Fruit fly (Drosophila melanogaster): ENCODE results near the gene CG13926.
A peak's percentile ranks its signal among the peaks of the same experiment; 100 is the strongest.

CG13926 gene

DNA sequence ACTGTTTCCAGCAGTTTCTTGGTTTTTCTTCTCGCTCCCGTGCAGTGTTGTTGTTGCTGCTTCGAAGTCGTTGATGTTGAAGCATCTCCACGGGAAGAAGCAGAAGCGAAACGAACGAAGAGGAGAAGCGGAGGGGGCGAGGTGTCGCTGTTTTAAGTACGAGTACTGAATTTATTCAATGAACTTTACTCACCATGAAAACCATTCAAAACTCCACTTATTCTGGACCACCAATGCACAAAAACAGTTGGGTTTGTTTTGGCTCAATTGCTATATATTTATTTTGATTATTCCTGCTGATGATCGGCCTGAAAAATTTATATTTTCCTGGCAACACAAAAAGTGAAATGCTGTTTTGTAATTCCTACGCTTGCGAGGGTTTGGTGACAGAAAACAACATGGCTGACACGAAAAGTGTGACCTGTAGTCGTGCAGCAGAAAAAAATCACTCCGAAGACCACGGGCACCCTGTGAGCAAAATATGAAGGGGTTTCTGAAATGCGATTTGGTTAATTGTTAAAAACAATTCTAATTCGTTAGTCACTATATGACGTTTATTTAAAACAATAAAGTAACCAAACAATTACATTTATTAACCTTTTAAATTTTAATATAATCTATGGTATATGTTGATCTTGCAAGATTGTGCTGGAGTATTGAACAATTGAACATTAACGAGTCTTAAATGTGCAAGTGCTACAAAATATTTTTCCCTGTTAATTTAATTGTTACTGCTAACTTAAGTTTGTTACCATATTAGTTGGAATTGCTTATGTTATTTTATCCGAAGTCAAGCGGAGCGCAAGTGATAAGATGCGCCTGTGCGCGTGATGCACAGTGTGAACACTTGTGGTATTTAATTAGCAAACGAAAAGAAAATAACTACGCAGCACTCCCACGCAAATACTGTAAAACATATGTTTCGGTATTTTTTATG, 49.5 kb downstream of the CG13926 start, which contains the start of gene CG7879 (continued):
- TF ChIP-seq Bgb (GFP tag; IDR thresholded peaks at IDR 0.05; ENCODE audit: partially characterized antibody), result peak; percentile 33; the same call in 1 of the 2 replicates
- TF ChIP-seq gem (tag; optimal IDR thresholded peaks at IDR 0.05), result no peak
- TF ChIP-seq Xrp1 (GFP tag; IDR thresholded peaks at IDR 0.05), result 0 out of 2 replicates have a peak, but pooled peaks have one; percentile 13
- TF ChIP-seq ac (GFP tag; optimal IDR thresholded peaks at IDR 0.05), result no peak
- TF ChIP-seq Bdp1 (GFP tag; optimal IDR thresholded peaks at IDR 0.05), result no peak
- TF ChIP-seq CG31388 (GFP tag; optimal IDR thresholded peaks at IDR 0.05), result no peak
- TF ChIP-seq Rfx (GFP tag; IDR thresholded peaks at IDR 0.05), result peak; percentile 50
- no peak for TF ChIP-seq eve (GFP tag; optimal IDR thresholded peaks at IDR 0.05)
- TF ChIP-seq CG34224 (GFP tag; IDR thresholded peaks at IDR 0.05; ENCODE audit: partially characterized antibody), result no peak
- no peak for TF ChIP-seq ERR (GFP tag; optimal IDR thresholded peaks at IDR 0.05)
- no peak for TF ChIP-seq danr (GFP tag; IDR thresholded peaks at IDR 0.05)
